Fruit fly (Drosophila melanogaster): ENCODE measurements around the gene TTLL4B.

TTLL4B gene

DNA sequence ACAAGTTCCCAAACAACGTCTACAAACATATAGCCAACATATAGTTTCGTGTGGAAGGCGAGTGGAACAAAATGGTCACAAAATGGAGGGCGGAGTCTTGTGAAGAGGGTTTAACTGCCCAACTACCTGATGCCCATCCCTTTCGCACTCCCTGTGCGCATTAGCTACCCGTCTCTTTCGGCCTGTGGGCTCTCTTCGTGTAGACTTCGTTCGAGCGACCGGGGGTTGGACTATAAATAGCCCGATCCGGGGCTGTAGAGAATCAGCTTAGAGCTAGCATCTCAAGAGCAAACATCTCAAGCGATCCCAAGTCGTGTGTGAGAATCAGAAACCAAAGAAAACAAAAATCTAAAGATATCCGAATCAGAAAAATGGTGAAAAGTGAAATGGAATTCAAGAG is 37.1 kb upstream of the TTLL4B start, which contains the start of gene slp1:
slp1 (plus strand) TSS at position 263 of the 400 bp plus-strand sequence.
- TF ChIP-seq pad (GFP tag; optimal IDR thresholded peaks at IDR 0.05) (no peak), kay (GFP tag; ENCODE audit: borderline replicate concordance) (no peak), CG14711 (tag; optimal IDR thresholded peaks at IDR 0.05) (no peak)

DNA sequence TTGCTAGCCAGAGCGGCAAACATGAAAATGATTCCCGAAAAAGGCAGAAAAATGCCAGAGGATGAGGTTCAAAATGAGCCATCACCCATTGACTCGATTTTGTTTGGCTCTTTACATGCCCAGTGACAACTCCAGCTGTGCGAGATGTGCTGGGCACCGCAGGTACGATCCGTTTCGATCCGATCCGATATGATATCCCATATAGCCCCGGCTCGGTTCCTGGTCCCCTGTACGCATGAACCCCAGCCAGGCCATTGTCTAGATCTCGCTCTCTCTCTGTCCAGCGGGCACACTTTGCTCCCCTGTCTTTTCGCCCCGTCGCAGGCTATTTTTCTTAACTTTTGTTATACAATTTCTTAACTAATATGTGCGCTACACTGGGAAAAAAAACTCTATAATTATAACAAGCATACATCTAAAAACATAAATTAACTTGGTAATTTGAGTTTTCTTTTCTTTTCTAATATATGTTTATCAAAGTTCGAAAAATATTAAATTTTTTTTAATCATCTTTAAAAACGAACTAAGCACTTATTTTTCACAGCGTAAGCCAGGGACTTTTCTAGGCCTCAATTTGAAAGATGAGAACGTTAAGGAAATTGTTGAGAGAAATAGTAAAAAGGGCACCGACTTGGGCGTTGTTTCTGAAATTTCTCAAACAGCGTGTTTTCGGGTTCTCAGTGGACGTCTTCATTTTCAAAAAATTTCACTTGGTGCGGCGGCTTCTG is 34.9 kb upstream of the TTLL4B start:
- TF ChIP-seq CG1620 (GFP tag; optimal IDR thresholded peaks at IDR 0.05) (no peak), CG7101 (tag; optimal IDR thresholded peaks at IDR 0.05) (no peak), tj (GFP tag; optimal IDR thresholded peaks at IDR 0.05) (no peak), Hr96 (GFP tag; optimal IDR thresholded peaks at IDR 0.05) (no peak), Mnt (GFP tag; optimal IDR thresholded peaks at IDR 0.05) (no peak), Clk (GFP tag; optimal IDR thresholded peaks at IDR 0.05) (no peak), pad (GFP tag; optimal IDR thresholded peaks at IDR 0.05) (no peak), CG12768 (GFP tag; optimal IDR thresholded peaks at IDR 0.05) (no peak), ovo (GFP tag; optimal IDR thresholded peaks at IDR 0.05) (no peak), cic (GFP tag; optimal IDR thresholded peaks at IDR 0.05) (no peak), CG14711 (tag; optimal IDR thresholded peaks at IDR 0.05) (no peak), CG33017 (tag; optimal IDR thresholded peaks at IDR 0.05) (no peak), cnc (optimal IDR thresholded peaks at IDR 0.05) (no peak), bab1 (GFP tag; optimal IDR thresholded peaks at IDR 0.05) (no peak)

DNA sequence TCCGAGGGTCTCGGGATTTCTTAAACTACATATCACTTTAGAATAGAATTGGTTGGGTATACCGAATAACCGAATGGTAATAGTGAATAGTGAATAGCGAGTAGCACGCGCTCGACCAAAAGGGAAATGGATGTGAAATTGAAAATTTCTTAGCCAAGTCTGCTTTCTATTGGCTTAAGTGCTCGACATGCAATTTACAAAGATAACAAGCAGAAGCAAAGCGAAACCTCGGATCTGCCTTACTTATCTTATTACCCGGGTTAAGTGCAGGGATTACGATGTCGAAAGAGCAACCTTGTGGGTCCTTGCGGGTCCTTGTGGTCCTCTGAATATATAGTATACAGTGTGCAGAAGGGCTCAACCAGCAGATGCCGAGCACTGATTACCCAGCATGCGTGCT is 33.2 kb upstream of the TTLL4B start:
- TF ChIP-seq tj (GFP tag; optimal IDR thresholded peaks at IDR 0.05) (no peak), kay (GFP tag; ENCODE audit: borderline replicate concordance) (no peak), Crg-1 (GFP tag; optimal IDR thresholded peaks at IDR 0.05) (no peak), CG5204 (GFP tag; optimal IDR thresholded peaks at IDR 0.05) (no peak), ovo (GFP tag; optimal IDR thresholded peaks at IDR 0.05) (no peak), pad (GFP tag; optimal IDR thresholded peaks at IDR 0.05) (no peak), CG33017 (tag; optimal IDR thresholded peaks at IDR 0.05) (no peak), CG7101 (tag; optimal IDR thresholded peaks at IDR 0.05) (no peak), Hr96 (GFP tag; optimal IDR thresholded peaks at IDR 0.05) (no peak)

DNA sequence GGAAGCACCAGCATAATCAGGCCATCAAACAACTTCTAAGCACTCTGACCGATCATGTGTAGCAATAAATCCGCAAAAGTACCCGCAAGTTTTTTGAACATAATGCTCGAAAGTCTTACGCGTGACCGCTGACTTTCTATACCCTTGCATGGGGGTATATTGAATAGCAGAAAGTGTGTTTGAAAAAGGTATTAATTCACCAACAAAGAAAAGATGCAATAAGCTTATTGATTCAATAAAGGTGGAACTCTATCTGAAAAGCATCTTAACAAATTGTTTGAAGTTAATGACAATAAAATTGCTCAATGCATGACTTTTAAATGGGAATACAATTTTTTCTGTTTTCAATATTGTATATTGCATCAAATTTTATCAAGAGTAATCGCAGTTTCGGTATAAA is 30.8 kb upstream of the TTLL4B start:
- TF ChIP-seq kay (GFP tag; ENCODE audit: borderline replicate concordance) (no peak), cic (GFP tag; optimal IDR thresholded peaks at IDR 0.05) (no peak), CG7045 (GFP tag; optimal IDR thresholded peaks at IDR 0.05) (no peak), Crg-1 (GFP tag; optimal IDR thresholded peaks at IDR 0.05) (no peak), pad (GFP tag; optimal IDR thresholded peaks at IDR 0.05) (no peak), toe (GFP tag; optimal IDR thresholded peaks at IDR 0.05) (no peak), Clk (GFP tag; optimal IDR thresholded peaks at IDR 0.05) (no peak), CG33017 (tag; optimal IDR thresholded peaks at IDR 0.05) (no peak), Hr96 (GFP tag; optimal IDR thresholded peaks at IDR 0.05) (no peak), CG11617 (GFP tag; optimal IDR thresholded peaks at IDR 0.05) (no peak), bab1 (GFP tag; optimal IDR thresholded peaks at IDR 0.05) (no peak), cnc (optimal IDR thresholded peaks at IDR 0.05) (no peak), CG5204 (GFP tag; optimal IDR thresholded peaks at IDR 0.05) (no peak)

DNA sequence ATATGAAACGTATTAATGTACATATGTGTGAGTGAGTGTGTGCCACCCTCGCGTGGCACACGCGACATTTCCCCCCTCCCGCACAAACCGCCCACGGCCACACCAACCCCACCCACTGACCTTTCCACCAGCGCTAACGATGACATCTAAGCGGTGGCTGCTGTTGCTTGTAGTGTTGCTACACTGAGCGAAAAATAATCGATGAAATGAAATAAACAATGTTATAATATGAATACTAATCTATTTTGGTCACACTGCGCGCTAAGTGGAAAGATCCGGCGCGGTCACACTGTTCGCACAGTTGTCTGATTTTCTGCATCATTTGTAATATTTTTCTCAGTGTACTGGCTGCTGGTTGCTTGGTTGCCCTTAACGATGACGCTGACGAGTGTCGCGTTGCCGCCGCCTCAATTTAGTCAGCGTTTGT is 30.2 kb upstream of the TTLL4B start:
- TF ChIP-seq CG1620 (GFP tag; optimal IDR thresholded peaks at IDR 0.05), result no peak
- no peak for TF ChIP-seq cic (GFP tag; optimal IDR thresholded peaks at IDR 0.05)
- no peak for TF ChIP-seq CG14711 (tag; optimal IDR thresholded peaks at IDR 0.05)
- TF ChIP-seq CG33017 (tag; optimal IDR thresholded peaks at IDR 0.05), result no peak
- TF ChIP-seq cnc (optimal IDR thresholded peaks at IDR 0.05), result no peak
- no peak for TF ChIP-seq CG12768 (GFP tag; optimal IDR thresholded peaks at IDR 0.05)
- TF ChIP-seq toe (GFP tag; optimal IDR thresholded peaks at IDR 0.05), result no peak
- TF ChIP-seq ovo (GFP tag; optimal IDR thresholded peaks at IDR 0.05), result no peak
- TF ChIP-seq Clk (GFP tag; optimal IDR thresholded peaks at IDR 0.05), result no peak
- no peak for TF ChIP-seq CG7045 (GFP tag; optimal IDR thresholded peaks at IDR 0.05)
- no peak for TF ChIP-seq Mnt (GFP tag; optimal IDR thresholded peaks at IDR 0.05)
- no peak for TF ChIP-seq tj (GFP tag; optimal IDR thresholded peaks at IDR 0.05)
- TF ChIP-seq bab1 (GFP tag; optimal IDR thresholded peaks at IDR 0.05), result no peak
- no peak for TF ChIP-seq CG11617 (GFP tag; optimal IDR thresholded peaks at IDR 0.05)
- TF ChIP-seq CG7101 (tag; optimal IDR thresholded peaks at IDR 0.05), result no peak
- no peak for TF ChIP-seq Crg-1 (GFP tag; optimal IDR thresholded peaks at IDR 0.05)
- TF ChIP-seq pad (GFP tag; optimal IDR thresholded peaks at IDR 0.05), result no peak
- TF ChIP-seq kay (GFP tag; ENCODE audit: borderline replicate concordance), result no peak
- no peak for TF ChIP-seq CG5204 (GFP tag; optimal IDR thresholded peaks at IDR 0.05)
- no peak for TF ChIP-seq Hr96 (GFP tag; optimal IDR thresholded peaks at IDR 0.05)

DNA sequence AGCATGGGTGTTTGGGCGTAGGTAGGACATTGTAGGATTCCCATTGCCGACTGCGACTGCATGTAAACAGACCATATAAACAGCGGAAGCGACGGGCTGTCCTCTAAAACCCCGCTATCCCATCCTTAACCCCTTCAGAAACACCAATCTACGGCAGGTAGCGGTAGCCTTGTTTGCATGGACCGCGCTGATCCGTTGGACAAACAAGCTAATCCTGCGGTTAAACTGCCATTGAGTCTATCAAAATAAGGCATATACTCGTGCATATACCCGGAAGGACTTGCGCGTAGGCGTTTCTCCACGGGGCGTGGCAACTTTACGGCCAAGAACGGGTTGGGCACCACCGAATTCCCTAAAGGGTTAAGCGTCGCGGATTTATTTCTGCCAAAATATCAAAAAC is 28.5 kb upstream of the TTLL4B start:
- no peak for TF ChIP-seq cnc (optimal IDR thresholded peaks at IDR 0.05)
- no peak for TF ChIP-seq CG7045 (GFP tag; optimal IDR thresholded peaks at IDR 0.05)
- no peak for TF ChIP-seq kay (GFP tag; ENCODE audit: borderline replicate concordance)
- TF ChIP-seq Crg-1 (GFP tag; optimal IDR thresholded peaks at IDR 0.05), result no peak

DNA sequence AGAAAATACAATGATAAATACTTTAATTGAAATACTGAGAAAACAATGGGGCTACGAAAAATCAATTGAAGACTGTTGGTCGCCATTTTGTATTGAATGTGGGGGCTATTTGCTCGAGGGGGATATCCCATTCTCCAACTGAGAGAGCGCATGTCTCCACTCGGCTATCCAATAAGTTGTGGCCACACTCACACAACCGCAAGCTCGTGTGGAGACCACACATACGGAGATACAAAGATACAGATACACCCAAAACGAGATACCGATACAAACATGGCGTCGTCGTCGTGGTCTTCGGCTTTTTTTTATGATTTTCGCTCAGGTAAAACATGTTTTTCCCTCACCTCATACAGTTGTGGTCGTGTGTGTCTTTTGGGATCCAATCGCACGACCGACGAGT is 27.2 kb upstream of the TTLL4B start:
- no peak for TF ChIP-seq pad (GFP tag; optimal IDR thresholded peaks at IDR 0.05)
- no peak for TF ChIP-seq CG14711 (tag; optimal IDR thresholded peaks at IDR 0.05)
- TF ChIP-seq ovo (GFP tag; optimal IDR thresholded peaks at IDR 0.05), result no peak
- no peak for TF ChIP-seq CG33017 (tag; optimal IDR thresholded peaks at IDR 0.05)
- no peak for TF ChIP-seq Crg-1 (GFP tag; optimal IDR thresholded peaks at IDR 0.05)
- no peak for TF ChIP-seq CG12768 (GFP tag; optimal IDR thresholded peaks at IDR 0.05)
- TF ChIP-seq cnc (optimal IDR thresholded peaks at IDR 0.05), result no peak
- no peak for TF ChIP-seq bab1 (GFP tag; optimal IDR thresholded peaks at IDR 0.05)
- TF ChIP-seq CG11617 (GFP tag; optimal IDR thresholded peaks at IDR 0.05), result no peak
- TF ChIP-seq cic (GFP tag; optimal IDR thresholded peaks at IDR 0.05), result no peak
- no peak for TF ChIP-seq CG5204 (GFP tag; optimal IDR thresholded peaks at IDR 0.05)
- no peak for TF ChIP-seq CG7101 (tag; optimal IDR thresholded peaks at IDR 0.05)
- no peak for TF ChIP-seq Hr96 (GFP tag; optimal IDR thresholded peaks at IDR 0.05)
- no peak for TF ChIP-seq CG1620 (GFP tag; optimal IDR thresholded peaks at IDR 0.05)
- no peak for TF ChIP-seq Clk (GFP tag; optimal IDR thresholded peaks at IDR 0.05)
- TF ChIP-seq CG7045 (GFP tag; optimal IDR thresholded peaks at IDR 0.05), result no peak
- TF ChIP-seq toe (GFP tag; optimal IDR thresholded peaks at IDR 0.05), result no peak
- no peak for TF ChIP-seq kay (GFP tag; ENCODE audit: borderline replicate concordance)
